Worm (Caenorhabditis elegans) whole organism, young adult: Measurements from ENCODE around the gene C06E4.2.

Experiments used
- B0261.1 ChIP-seq: sonication (generic microtip); optimal IDR thresholded peaks from 2 replicates; lab custom pipeline; 2016; ENCODE audit warnings: mild to moderate bottlenecking, missing genetic modification characterization, moderate library complexity, missing compliant biosample characterization
- F10E7.11 ChIP-seq: sonication (generic microtip); optimal IDR thresholded peaks from 2 replicates; lab custom pipeline; 2017; ENCODE audit warnings: mild to moderate bottlenecking, missing genetic modification characterization, moderate library complexity, missing compliant biosample characterization
- F23B12.7 ChIP-seq: sonication (generic microtip); optimal IDR thresholded peaks from 2 replicates; lab custom pipeline; 2017; ENCODE audit warnings: missing genetic modification characterization, mild to moderate bottlenecking, missing compliant biosample characterization, antibody characterized with exemption, moderate library complexity; ENCODE audit not compliant: insufficient read depth
- F33H1.4 ChIP-seq: fragments of 200-800 bp; sonication (Bioruptor generic); IDR thresholded peaks from 2 replicates; pipeline ENCODE4 v1.3.6; 2022; ENCODE audit warnings: missing genetic modification reagents, missing genetic modification characterization, missing compliant biosample characterization
- F37B4.10 ChIP-seq: fragments of 200-800 bp; sonication (Bioruptor generic); IDR thresholded peaks from 2 replicates; pipeline ENCODE4 v1.3.6; 2022; ENCODE audit warnings: missing genetic modification characterization, missing compliant biosample characterization
- F39B2.1 ChIP-seq: fragments of 200-800 bp; sonication (Bioruptor generic); IDR thresholded peaks from 2 replicates; pipeline ENCODE4 v1.3.6; 2022; ENCODE audit warnings: missing genetic modification reagents, missing genetic modification characterization, missing compliant biosample characterization
- F49E8.2 ChIP-seq: sonication (generic microtip); optimal IDR thresholded peaks from 3 replicates; lab custom pipeline; 2017; ENCODE audit warnings: missing genetic modification characterization, mild to moderate bottlenecking, missing compliant biosample characterization, antibody characterized with exemption, moderate library complexity; ENCODE audit not compliant: insufficient read depth
- K11D2.4 ChIP-seq: fragments of 200-800 bp; sonication (Bioruptor generic); IDR thresholded peaks from 2 replicates; pipeline ENCODE4 v1.3.6; 2022; ENCODE audit warnings: missing genetic modification reagents, missing genetic modification characterization, missing compliant biosample characterization
- Y56A3A.18 ChIP-seq: fragments of 200-800 bp; sonication (Bioruptor generic); IDR thresholded peaks from 2 replicates; pipeline ENCODE4 v1.3.6; 2022; ENCODE audit warnings: missing genetic modification reagents, missing genetic modification characterization, missing compliant biosample characterization
- Y67H2A.10 ChIP-seq: fragments of 200-800 bp; sonication (Bioruptor generic); conservative IDR thresholded peaks from 2 replicates; pipeline ENCODE4 v1.3.6; 2022; ENCODE audit warnings: missing genetic modification reagents, missing genetic modification characterization, missing compliant biosample characterization
- akir-1 ChIP-seq: fragments of 200-800 bp; sonication (Bioruptor generic); optimal IDR thresholded peaks from 2 replicates; lab custom pipeline; 2018; ENCODE audit warnings: mild to moderate bottlenecking, missing genetic modification characterization, moderate library complexity, missing compliant biosample characterization
- aptf-2 ChIP-seq: fragments of 200-800 bp; sonication (Bioruptor generic); conservative IDR thresholded peaks from 2 replicates; pipeline ENCODE4 v1.3.6; 2022; ENCODE audit warnings: missing genetic modification reagents, missing genetic modification characterization, missing compliant biosample characterization
- atf-7 ChIP-seq: sonication (generic microtip); optimal IDR thresholded peaks from 2 replicates; lab custom pipeline; 2017; ENCODE audit warnings: mild to moderate bottlenecking, missing genetic modification characterization, missing compliant biosample characterization
- athp-1 ChIP-seq: sonication (generic microtip); optimal IDR thresholded peaks from 2 replicates; lab custom pipeline; 2017; ENCODE audit warnings: mild to moderate bottlenecking, missing genetic modification characterization, missing compliant biosample characterization
- bed-1 ChIP-seq: fragments of 200-800 bp; sonication (Bioruptor generic); IDR thresholded peaks from 2 replicates; pipeline ENCODE4 v1.3.6; 2022; ENCODE audit warnings: missing genetic modification reagents, missing genetic modification characterization, missing compliant biosample characterization
- bed-2 ChIP-seq: fragments of 200-800 bp; sonication (Bioruptor generic); IDR thresholded peaks from 2 replicates; pipeline ENCODE4 v1.3.6; 2022; ENCODE audit warnings: missing genetic modification reagents, missing genetic modification characterization, missing compliant biosample characterization
- chd-7 ChIP-seq: sonication (generic microtip); optimal IDR thresholded peaks from 2 replicates; lab custom pipeline; 2016; ENCODE audit warnings: mild to moderate bottlenecking, missing genetic modification characterization, moderate library complexity, missing compliant biosample characterization
- dpl-1 ChIP-seq: fragments of 150-350 bp; optimal IDR thresholded peaks from 2 replicates; lab custom pipeline; 2014; ENCODE audit warnings: missing biosample characterization, missing genetic modification reagents, missing genetic modification characterization
- egl-18 ChIP-seq: fragments of 200-800 bp; sonication (Bioruptor generic); IDR thresholded peaks from 2 replicates; pipeline ENCODE4 v1.3.6; 2022; ENCODE audit warnings: missing genetic modification reagents, missing genetic modification characterization, missing compliant biosample characterization
- egrh-3 ChIP-seq: fragments of 200-800 bp; sonication (Bioruptor generic); IDR thresholded peaks from 2 replicates; pipeline ENCODE4 v1.3.6; 2022; ENCODE audit warnings: missing genetic modification reagents, missing genetic modification characterization, missing compliant biosample characterization
- ets-4 ChIP-seq: fragments of 200-800 bp; sonication (Bioruptor generic); optimal IDR thresholded peaks from 2 replicates; lab custom pipeline; 2018; ENCODE audit warnings: mild to moderate bottlenecking, missing genetic modification characterization, missing compliant biosample characterization
- let-607 ChIP-seq, 2 experiments: fragments of 200-800 bp in 1 of 2; sonication (Bioruptor generic) in 1 of 2; sonication (generic microtip) in 1 of 2; optimal IDR thresholded peaks; 2 replicates each; lab custom pipeline; 2016 to 2018; ENCODE audit warnings: mild to moderate bottlenecking in 2 of 2, missing compliant biosample characterization in 2 of 2, missing genetic modification characterization in 2 of 2, moderate library complexity in 2 of 2, missing genotype in 1 of 2
- lir-1 ChIP-seq: fragments of 200-800 bp; sonication (Bioruptor generic); conservative IDR thresholded peaks from 2 replicates; pipeline ENCODE4 v1.3.6; 2022; ENCODE audit warnings: missing genetic modification reagents, missing genetic modification characterization, missing compliant biosample characterization
- lsy-27 ChIP-seq: sonication (generic microtip); optimal IDR thresholded peaks from 2 replicates; lab custom pipeline; 2017; ENCODE audit warnings: missing genetic modification characterization, mild to moderate bottlenecking, missing compliant biosample characterization, antibody characterized with exemption, missing genotype, borderline replicate concordance; ENCODE audit not compliant: insufficient read depth
- madf-6 ChIP-seq: fragments of 200-800 bp; sonication (Bioruptor generic); IDR thresholded peaks from 2 replicates; pipeline ENCODE4 v1.3.6; 2022; ENCODE audit warnings: missing genetic modification reagents, missing genetic modification characterization, missing compliant biosample characterization
- madf-8 ChIP-seq: fragments of 200-800 bp; sonication (Bioruptor generic); conservative IDR thresholded peaks from 2 replicates; pipeline ENCODE4 v1.3.6; 2022; ENCODE audit warnings: missing genetic modification reagents, missing genetic modification characterization, missing compliant biosample characterization
- nhr-27 ChIP-seq: fragments of 200-800 bp; sonication (Bioruptor generic); optimal IDR thresholded peaks from 2 replicates; lab custom pipeline; 2018; ENCODE audit warnings: mild to moderate bottlenecking, missing genetic modification characterization, moderate library complexity, missing compliant biosample characterization
- nhr-80 ChIP-seq: sonication (generic microtip); optimal IDR thresholded peaks from 2 replicates; lab custom pipeline; 2016; ENCODE audit warnings: missing genetic modification characterization, missing compliant biosample characterization
- repo-1 ChIP-seq: sonication (generic microtip); optimal IDR thresholded peaks from 2 replicates; lab custom pipeline; 2017; ENCODE audit warnings: mild to moderate bottlenecking, missing genetic modification characterization, missing compliant biosample characterization
- rpc-1 ChIP-seq, 2 experiments: fragments of 150-350 bp in 1 of 2; sonication (generic microtip) in 1 of 2; optimal IDR thresholded peaks; 2 replicates each; lab custom pipeline; 2014 to 2018; ENCODE audit warnings: missing biosample characterization in 1 of 2, missing genetic modification characterization in 1 of 2, missing genetic modification reagents in 1 of 2, missing genotype in 1 of 2
- sdz-38 ChIP-seq: sonication (generic microtip); optimal IDR thresholded peaks from 2 replicates; lab custom pipeline; 2016; ENCODE audit warnings: missing genotype, missing genetic modification characterization, missing compliant biosample characterization
- sea-2 ChIP-seq: fragments of 200-800 bp; sonication (Bioruptor generic); IDR thresholded peaks from 2 replicates; pipeline ENCODE4 v1.3.6; 2022; ENCODE audit warnings: missing genetic modification characterization, missing compliant biosample characterization
- snpc-1.3 ChIP-seq: sonication (generic microtip); optimal IDR thresholded peaks from 2 replicates; lab custom pipeline; 2017; ENCODE audit warnings: missing genetic modification characterization, mild to moderate bottlenecking, missing compliant biosample characterization, antibody characterized with exemption, moderate library complexity, missing genotype, missing genetic modification reagents; ENCODE audit not compliant: insufficient read depth
- snpc-4 ChIP-seq, 5 experiments: fragments of 150-350 bp in 1 of 5; sonication (generic microtip) in 4 of 5; optimal IDR thresholded peaks; 2 replicates each; lab custom pipeline; 2014 to 2018; ENCODE audit warnings: missing genetic modification characterization in 5 of 5, missing biosample characterization in 3 of 5, antibody characterized with exemption in 2 of 5, mild to moderate bottlenecking in 2 of 5, missing compliant biosample characterization in 2 of 5, missing genotype in 2 of 5, moderate library complexity in 2 of 5, missing genetic modification reagents in 1 of 5
- tbx-9 ChIP-seq: sonication (generic microtip); optimal IDR thresholded peaks from 2 replicates; lab custom pipeline; 2016; ENCODE audit warnings: borderline replicate concordance, missing genetic modification characterization, inconsistent platforms, missing compliant biosample characterization
- xnd-1 ChIP-seq: sonication (generic microtip); optimal IDR thresholded peaks from 2 replicates; lab custom pipeline; 2016; ENCODE audit warnings: missing genotype, missing genetic modification reagents, missing genetic modification characterization, missing compliant biosample characterization
- ztf-22 ChIP-seq: fragments of 200-800 bp; sonication (Bioruptor generic); optimal IDR thresholded peaks from 2 replicates; lab custom pipeline; 2018; ENCODE audit warnings: mild to moderate bottlenecking, missing genetic modification characterization, moderate library complexity, missing compliant biosample characterization
- ztf-26 ChIP-seq: sonication (generic microtip); optimal IDR thresholded peaks from 2 replicates; lab custom pipeline; 2017; ENCODE audit warnings: missing genetic modification characterization, missing compliant biosample characterization

The C06E4.2 gene

DNA sequence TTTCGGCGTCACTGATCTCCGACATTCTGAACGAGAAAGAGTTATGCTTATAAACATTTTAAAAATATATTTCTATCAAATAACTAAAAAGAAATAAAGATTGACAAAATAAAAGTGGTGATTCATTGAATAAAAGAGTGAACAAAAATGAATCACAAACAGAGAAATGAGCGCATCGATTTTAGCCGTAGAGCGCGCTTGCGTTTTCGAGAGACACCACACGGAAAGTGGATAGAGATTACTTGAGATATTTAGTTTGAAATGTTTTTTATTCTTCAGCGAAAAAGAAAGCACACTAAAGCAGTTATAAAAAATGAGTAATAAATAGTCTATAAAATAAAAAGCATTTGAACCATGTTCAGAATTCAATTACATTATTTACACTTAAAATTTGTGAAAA lies 46.6 kb upstream of the C06E4.2 start, which contains the start of gene cap-1 (continued):
- TF ChIP-seq ztf-26 (no peak), dpl-1 (GFP tag; lab: Kevin White, UChicago) (peak; percentile 13), F33H1.4 (GFP tag; lab: Robert Waterston, UW) (no peak), akir-1 (GFP tag; lab: Kevin White, UChicago) (no peak), F39B2.1 (GFP tag; lab: Robert Waterston, UW) (no peak), F49E8.2 (no peak), aptf-2 (no peak), sdz-38 (tag; lab: Kevin White, UChicago) (no peak), madf-6 (GFP tag; lab: Robert Waterston, UW) (no peak), lsy-27 (tag; lab: Kevin White, UChicago) (no peak), ztf-22 (GFP tag; lab: Kevin White, UChicago) (no peak), nhr-80 (peak; percentile 56), egrh-3 (no peak), ets-4 (no peak), F10E7.11 (tag; lab: Kevin White, UChicago) (no peak), madf-8 (GFP tag; lab: Robert Waterston, UW) (no peak), egl-18 (GFP tag; lab: Robert Waterston, UW) (no peak), F23B12.7 (peak; percentile 92), chd-7 (tag; lab: Kevin White, UChicago) (no peak), let-607 (tag; optimal IDR thresholded peaks at IDR 0.05; lab: Kevin White, UChicago) (no peak), sea-2 (GFP tag; lab: Robert Waterston, UW) (no peak), rpc-1 (optimal IDR thresholded peaks at IDR 0.05; lab: Kevin White, UChicago) (no peak), rpc-1 (tag; optimal IDR thresholded peaks at IDR 0.05; lab: Kevin White, UChicago) (no peak), snpc-1.3 (tag; lab: Kevin White, UChicago) (peak; percentile 41), B0261.1 (no peak), repo-1 (tag; lab: Kevin White, UChicago) (no peak), nhr-27 (tag; lab: Kevin White, UChicago) (no peak)

- no peak for TF ChIP-seq atf-7 (tag; lab: Kevin White, UChicago)
- TF ChIP-seq lir-1 (GFP tag; lab: Robert Waterston, UW): no peak
- no peak for TF ChIP-seq xnd-1 (tag; lab: Kevin White, UChicago)
- no peak for TF ChIP-seq Y56A3A.18
- no peak for TF ChIP-seq F37B4.10 (GFP tag; lab: Robert Waterston, UW)
- TF ChIP-seq tbx-9 (tag; lab: Kevin White, UChicago): no peak
- TF ChIP-seq, all 124 proteins: peak for 0
Observed at ce11 chrIV:7230935-7231334, 45.8 kb upstream of the C06E4.2 start, which contains the start of gene D2024.4. D2024.4 (plus strand) TSS chrIV:7231235.

DNA sequence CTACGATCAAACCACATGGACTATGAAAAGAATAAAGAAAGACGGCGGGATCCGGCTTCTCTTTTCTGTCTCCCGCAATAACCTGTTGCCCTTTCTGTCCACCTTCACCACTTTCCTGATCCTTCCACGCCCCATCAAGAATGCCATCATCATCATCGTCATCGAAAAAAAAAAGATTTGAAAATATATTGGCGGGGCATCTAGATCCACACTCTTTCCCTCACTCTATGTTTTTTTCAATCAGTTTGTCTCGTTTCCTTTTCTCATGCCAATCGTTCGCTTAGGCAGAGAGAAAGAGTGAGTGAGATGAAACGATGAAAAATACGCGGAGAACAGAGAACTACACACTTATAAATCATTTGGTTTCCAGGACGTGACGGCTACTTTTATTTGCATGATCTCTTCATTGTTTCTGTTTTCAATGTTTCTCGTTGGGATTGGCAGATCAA lies 43.2 kb upstream of the C06E4.2 start:
- TF ChIP-seq nhr-27 (tag; lab: Kevin White, UChicago) (no peak), athp-1 (no peak), snpc-4 (GFP tag; optimal IDR thresholded peaks at IDR 0.05; lab: Kevin White, UChicago) (no peak), snpc-4 (tag; optimal IDR thresholded peaks at IDR 0.05; lab: Kevin White, UChicago) (no peak), bed-1 (no peak), Y67H2A.10 (GFP tag; lab: Robert Waterston, UW) (no peak), K11D2.4 (GFP tag; lab: Robert Waterston, UW) (0 out of 2 replicates have a peak, but pooled peaks have one; percentile 30), bed-2 (GFP tag; lab: Robert Waterston, UW) (no peak), F33H1.4 (GFP tag; lab: Robert Waterston, UW) (no peak)
